Worm (Caenorhabditis elegans): Measurements from ENCODE around the gene C02G6.3.

DNA sequence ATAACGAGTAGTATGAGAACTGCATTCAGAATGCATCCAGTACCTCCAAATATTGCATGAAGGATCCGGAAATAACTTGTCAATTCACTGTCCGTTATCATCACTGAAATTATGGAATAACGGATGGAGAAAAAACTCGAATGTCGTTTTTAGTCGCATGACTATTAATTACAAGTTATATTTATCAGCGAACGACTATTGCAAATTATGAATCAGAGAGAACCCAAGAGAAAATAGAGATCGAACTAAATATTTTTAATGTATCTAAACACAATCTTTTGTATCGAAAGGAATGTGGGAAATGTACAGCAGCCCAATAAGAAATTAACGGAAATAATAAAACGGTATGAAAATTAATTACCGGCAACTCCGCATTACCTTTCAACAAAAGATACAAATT, 19.8 kb downstream of the C02G6.3 start, which contains the start of gene srd-16:
- TF ChIP-seq madf-6 (GFP tag; IDR thresholded peaks at IDR 0.05) (no peak), Y56A3A.18 (GFP tag; IDR thresholded peaks at IDR 0.05) (no peak), zim-3 (tag; optimal IDR thresholded peaks at IDR 0.05) (no peak), B0035.1 (tag; optimal IDR thresholded peaks at IDR 0.05) (no peak)

Data from whole organism, young adult.